Fruit fly (Drosophila melanogaster) whole organism, prepupa: ENCODE measurements around the gene UQCR-C1.

Experiments
- Blimp-1 ChIP-seq: fragments of 200-800 bp; sonication (Bioruptor generic); optimal IDR thresholded peaks from 3 replicates; lab custom pipeline; 2017; ENCODE audit warnings: missing biosample characterization, missing genetic modification characterization, mild to moderate bottlenecking, moderate library complexity, missing genetic modification reagents
- CG10631 ChIP-seq: fragments of 200-800 bp; sonication (Bioruptor generic); optimal IDR thresholded peaks from 2 replicates; lab custom pipeline; 2016; ENCODE audit warnings: missing biosample characterization, missing genetic modification characterization
- CG10669 ChIP-seq: fragments of 200-800 bp; sonication (Bioruptor generic); optimal IDR thresholded peaks from 3 replicates; lab custom pipeline; 2018; ENCODE audit warnings: missing biosample characterization, mild to moderate bottlenecking, missing genetic modification characterization, moderate library complexity
- CG11762 ChIP-seq: fragments of 200-800 bp; sonication (Bioruptor generic); optimal IDR thresholded peaks from 3 replicates; lab custom pipeline; 2016; ENCODE audit warnings: missing biosample characterization, missing genetic modification characterization; ENCODE audit not compliant: insufficient read depth
- CG15336 ChIP-seq: fragments of 200-800 bp; sonication (Bioruptor generic); IDR thresholded peaks from 2 replicates; pipeline ENCODE4 v1.3.6; 2022; ENCODE audit warnings: missing biosample characterization, missing genetic modification characterization
- CG1621 ChIP-seq: fragments of 200-800 bp; sonication (Bioruptor generic); optimal IDR thresholded peaks from 3 replicates; lab custom pipeline; 2018; ENCODE audit warnings: missing biosample characterization, mild to moderate bottlenecking, missing genetic modification characterization
- CG3032 ChIP-seq: fragments of 200-800 bp; optimal IDR thresholded peaks from 2 replicates; lab custom pipeline; 2019; ENCODE audit warnings: missing biosample characterization, mild to moderate bottlenecking, missing genetic modification characterization, moderate library complexity
- CG32006 ChIP-seq: fragments of 200-800 bp; sonication (Bioruptor generic); optimal IDR thresholded peaks from 3 replicates; lab custom pipeline; 2017; ENCODE audit warnings: missing biosample characterization, mild to moderate bottlenecking, missing genetic modification characterization
- CG34406 ChIP-seq: fragments of 200-800 bp; sonication (Bioruptor generic); optimal IDR thresholded peaks from 3 replicates; lab custom pipeline; 2016; ENCODE audit warnings: missing biosample characterization, missing genetic modification characterization
- CG3919 ChIP-seq: fragments of 200-800 bp; sonication (Bioruptor generic); optimal IDR thresholded peaks from 3 replicates; lab custom pipeline; 2016; ENCODE audit warnings: missing biosample characterization, missing genetic modification characterization
- CG4318 ChIP-seq: fragments of 200-800 bp; sonication (Bioruptor generic); optimal IDR thresholded peaks from 3 replicates; lab custom pipeline; 2017; ENCODE audit warnings: missing biosample characterization, mild to moderate bottlenecking, missing genetic modification characterization
- CG6163 ChIP-seq: fragments of 200-800 bp; sonication (Bioruptor generic); IDR thresholded peaks from 3 replicates; pipeline ENCODE4 v1.3.6; 2022; ENCODE audit warnings: missing biosample characterization, missing genetic modification characterization
- CG6276 ChIP-seq: fragments of 200-800 bp; sonication (Bioruptor generic); optimal IDR thresholded peaks from 2 replicates; lab custom pipeline; 2017; ENCODE audit warnings: missing biosample characterization, mild to moderate bottlenecking, missing genetic modification characterization
- CG6792 ChIP-seq: fragments of 200-800 bp; sonication (Bioruptor generic); optimal IDR thresholded peaks from 3 replicates; lab custom pipeline; 2016; ENCODE audit warnings: missing biosample characterization, missing genetic modification characterization
- CG6854 ChIP-seq: fragments of 200-800 bp; sonication (Bioruptor generic); optimal IDR thresholded peaks from 2 replicates; lab custom pipeline; 2017; ENCODE audit warnings: missing biosample characterization, mild to moderate bottlenecking, missing genetic modification characterization
- CG7368 ChIP-seq: fragments of 200-800 bp; sonication (Bioruptor generic); optimal IDR thresholded peaks from 3 replicates; lab custom pipeline; 2016; ENCODE audit warnings: missing biosample characterization, missing genetic modification characterization
- CG8119 ChIP-seq: fragments of 200-800 bp; sonication (Bioruptor generic); IDR thresholded peaks from 3 replicates; pipeline ENCODE4 v1.3.6; 2022; ENCODE audit warnings: missing biosample characterization, missing genetic modification characterization
- CG8319 ChIP-seq: fragments of 200-800 bp; sonication (Bioruptor generic); optimal IDR thresholded peaks from 3 replicates; lab custom pipeline; 2016; ENCODE audit warnings: missing biosample characterization, missing genetic modification characterization
- CG9139 ChIP-seq: fragments of 200-800 bp; sonication (Bioruptor generic); optimal IDR thresholded peaks from 3 replicates; lab custom pipeline; 2017; ENCODE audit warnings: missing biosample characterization, mild to moderate bottlenecking, missing genetic modification characterization
- Eip75B ChIP-seq: fragments of 200-800 bp; sonication (Bioruptor generic); optimal IDR thresholded peaks from 3 replicates; lab custom pipeline; 2016; ENCODE audit warnings: missing biosample characterization, missing genetic modification characterization
- Eip78C ChIP-seq: fragments of 200-800 bp; sonication (Bioruptor generic); peaks from one replicate; lab custom pipeline; 2016; ENCODE audit warnings: missing biosample characterization, missing genetic modification characterization
- Eip93F ChIP-seq: fragments of 200-800 bp; sonication (Bioruptor generic); optimal IDR thresholded peaks from 2 replicates; lab custom pipeline; 2016; ENCODE audit warnings: missing biosample characterization, mild to moderate bottlenecking, missing genetic modification characterization
- Ets21C ChIP-seq: fragments of 200-800 bp; sonication (Bioruptor generic); optimal IDR thresholded peaks from 3 replicates; lab custom pipeline; 2016; ENCODE audit warnings: missing biosample characterization, missing genetic modification characterization
- Ets96B ChIP-seq: fragments of 200-800 bp; optimal IDR thresholded peaks from 2 replicates; lab custom pipeline; 2019; ENCODE audit warnings: missing biosample characterization, mild to moderate bottlenecking, missing genetic modification characterization, moderate library complexity
- Gug ChIP-seq: fragments of 200-800 bp; sonication (Bioruptor generic); IDR thresholded peaks from 2 replicates; pipeline ENCODE4 v1.3.6; 2022; ENCODE audit warnings: missing biosample characterization, missing genetic modification characterization
- Hr38 ChIP-seq: sonication (Bioruptor generic); optimal IDR thresholded peaks from 2 replicates; lab custom pipeline; 2016; ENCODE audit warnings: missing biosample characterization, missing genetic modification characterization
- Hr39 ChIP-seq: fragments of 200-800 bp; sonication (Bioruptor generic); optimal IDR thresholded peaks from 2 replicates; lab custom pipeline; 2016; ENCODE audit warnings: missing biosample characterization, missing genetic modification characterization
- Hr4 ChIP-seq: fragments of 200-800 bp; sonication (Bioruptor generic); optimal IDR thresholded peaks from 3 replicates; lab custom pipeline; 2016; ENCODE audit warnings: missing biosample characterization, missing genetic modification characterization
- Smox ChIP-seq: fragments of 200-800 bp; sonication (Bioruptor generic); optimal IDR thresholded peaks from 3 replicates; lab custom pipeline; 2016; ENCODE audit warnings: missing biosample characterization, missing genetic modification characterization
- Sox102F ChIP-seq: fragments of 200-800 bp; sonication (Bioruptor generic); optimal IDR thresholded peaks from 2 replicates; lab custom pipeline; 2016; ENCODE audit warnings: missing biosample characterization, mild to moderate bottlenecking, missing genetic modification characterization
- Sox14 ChIP-seq: fragments of 200-800 bp; sonication (Bioruptor generic); optimal IDR thresholded peaks from 3 replicates; lab custom pipeline; 2016; ENCODE audit warnings: missing biosample characterization, missing genetic modification characterization
- Sox15 ChIP-seq: fragments of 200-800 bp; sonication (Bioruptor generic); optimal IDR thresholded peaks from 3 replicates; lab custom pipeline; 2016; ENCODE audit warnings: missing biosample characterization, missing genetic modification characterization
- achi ChIP-seq: fragments of 200-800 bp; sonication (Bioruptor generic); optimal IDR thresholded peaks from 3 replicates; lab custom pipeline; 2016; ENCODE audit warnings: missing biosample characterization, missing genetic modification characterization
- acj6 ChIP-seq: fragments of 200-800 bp; sonication (Bioruptor generic); optimal IDR thresholded peaks from 3 replicates; lab custom pipeline; 2016; ENCODE audit warnings: missing biosample characterization, missing genetic modification characterization
- cyc ChIP-seq: fragments of 200-800 bp; sonication (Bioruptor generic); optimal IDR thresholded peaks from 3 replicates; lab custom pipeline; 2016; ENCODE audit warnings: missing biosample characterization, missing genetic modification characterization
- dac ChIP-seq: fragments of 200-800 bp; sonication (Bioruptor generic); optimal IDR thresholded peaks from 2 replicates; lab custom pipeline; 2017; ENCODE audit warnings: missing biosample characterization, mild to moderate bottlenecking, missing genetic modification characterization
- eg ChIP-seq: fragments of 200-800 bp; sonication (Bioruptor generic); IDR thresholded peaks from 3 replicates; pipeline ENCODE4 v1.3.6; 2022; ENCODE audit warnings: missing biosample characterization, missing genetic modification characterization
- fd59A ChIP-seq: fragments of 200-800 bp; sonication (Bioruptor generic); optimal IDR thresholded peaks from 2 replicates; lab custom pipeline; 2017; ENCODE audit warnings: missing biosample characterization, mild to moderate bottlenecking, missing genetic modification characterization, missing genetic modification reagents
- fd85E ChIP-seq: fragments of 200-800 bp; sonication (Bioruptor generic); optimal IDR thresholded peaks from 3 replicates; lab custom pipeline; 2016; ENCODE audit warnings: missing biosample characterization, missing genetic modification characterization
- fkh ChIP-seq: fragments of 200-800 bp; sonication (Bioruptor generic); optimal IDR thresholded peaks from 3 replicates; lab custom pipeline; 2017; ENCODE audit warnings: missing biosample characterization, mild to moderate bottlenecking, missing genetic modification characterization, moderate library complexity
- net ChIP-seq: fragments of 200-800 bp; sonication (Bioruptor generic); optimal IDR thresholded peaks from 3 replicates; lab custom pipeline; 2016; ENCODE audit warnings: missing biosample characterization, missing genetic modification characterization
- pdm3 ChIP-seq: fragments of 200-800 bp; sonication (Bioruptor generic); optimal IDR thresholded peaks from 3 replicates; lab custom pipeline; 2016; ENCODE audit warnings: missing biosample characterization, missing genetic modification characterization
- salr ChIP-seq, 2 experiments: fragments of 200-800 bp; sonication (Bioruptor generic); optimal IDR thresholded peaks; 3 replicates each; lab custom pipeline; 2016 to 2018; ENCODE audit warnings: missing biosample characterization in 2 of 2, missing genetic modification characterization in 2 of 2, mild to moderate bottlenecking in 1 of 2
- ss ChIP-seq, 2 experiments: fragments of 200-800 bp; sonication (Bioruptor generic); optimal IDR thresholded peaks; 2 replicates in 1 of 2; 3 replicates in 1 of 2; lab custom pipeline; 2017 to 2018; ENCODE audit warnings: mild to moderate bottlenecking in 2 of 2, missing biosample characterization in 2 of 2, missing genetic modification characterization in 2 of 2, moderate library complexity in 1 of 2
- vri ChIP-seq: fragments of 200-800 bp; sonication (Bioruptor generic); optimal IDR thresholded peaks from 3 replicates; lab custom pipeline; 2016; ENCODE audit warnings: missing biosample characterization, mild to moderate bottlenecking, missing genetic modification characterization

The UQCR-C1 gene

DNA sequence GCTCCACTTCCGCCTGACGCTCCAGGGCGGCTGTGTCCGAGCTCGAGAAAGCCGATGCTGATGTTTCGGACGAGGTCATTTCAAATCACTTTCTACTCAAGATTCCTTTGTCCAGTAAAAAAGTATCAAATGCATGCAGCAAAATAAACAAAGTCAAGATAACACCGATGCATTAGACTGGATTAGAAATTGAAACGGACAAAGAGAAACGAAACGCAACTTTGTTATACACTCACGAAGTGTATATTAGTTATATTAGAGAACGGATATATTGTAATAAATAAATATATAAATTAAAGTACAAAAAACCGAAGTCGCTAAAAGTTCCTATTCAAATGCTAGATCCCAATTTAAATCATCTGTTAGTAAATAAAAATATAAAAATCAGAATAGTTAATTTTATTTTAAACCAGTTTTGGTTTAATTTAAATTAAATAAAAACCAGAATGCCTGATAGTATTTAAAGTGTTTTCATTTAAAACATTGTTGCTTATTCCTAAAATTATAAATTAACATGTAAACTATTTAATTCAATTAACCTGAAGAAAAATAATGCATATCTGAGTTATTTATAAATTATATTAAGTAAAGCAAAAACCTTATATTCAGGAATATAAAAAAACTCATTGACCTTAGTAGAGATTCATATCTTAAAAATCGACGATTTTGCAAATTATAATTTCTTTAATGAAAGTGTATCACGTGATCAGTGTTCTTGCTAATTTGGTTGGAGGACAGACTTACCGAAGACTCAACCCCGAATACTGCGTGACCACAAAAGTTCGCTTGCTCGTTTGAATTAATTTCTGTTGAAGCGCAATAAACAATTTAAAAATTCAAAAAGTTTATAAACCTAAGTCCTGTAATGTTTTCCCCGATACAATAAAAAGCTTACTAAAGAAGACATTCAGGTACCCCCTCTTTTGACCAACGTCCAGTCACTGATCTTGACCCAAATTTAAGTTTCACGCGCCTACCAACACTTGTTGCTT, 4.1 kb downstream of the UQCR-C1 start, which contains the start of gene Dph2 (continued):
- TF ChIP-seq CG3032 (tag; lab: Kevin White, UChicago): peak; percentile 49
- TF ChIP-seq Smox (GFP tag; lab: Kevin White, UChicago): no peak
- no peak for TF ChIP-seq fd85E (GFP tag; lab: Kevin White, UChicago)
- peak; percentile 86 for TF ChIP-seq Eip75B (GFP tag; lab: Kevin White, UChicago)
- TF ChIP-seq Gug (GFP tag; lab: Robert Waterston, UW): peak; percentile 66; the same call in 1 of the 2 replicates
- TF ChIP-seq net (GFP tag; lab: Kevin White, UChicago): no peak
- peak; percentile 35 for TF ChIP-seq Ets96B

DNA sequence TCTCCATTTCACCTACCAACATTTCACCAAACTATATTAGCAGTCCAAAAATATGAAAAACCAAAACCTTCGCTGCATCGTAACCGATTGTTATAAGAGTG, 4.6 kb downstream of the UQCR-C1 start, which contains the start of gene CG14860:
Gene CG14860, plus strand, starts transcription at position 2 of the 101 bp plus-strand sequence.
- TF ChIP-seq CG10631 (GFP tag; lab: Kevin White, UChicago) (no peak), Hr38 (GFP tag; lab: Kevin White, UChicago) (no peak), CG10669 (no peak), fd59A (GFP tag; lab: Kevin White, UChicago) (no peak), Hr4 (GFP tag; lab: Kevin White, UChicago) (no peak), Eip75B (GFP tag; lab: Kevin White, UChicago) (no peak), vri (no peak)

DNA sequence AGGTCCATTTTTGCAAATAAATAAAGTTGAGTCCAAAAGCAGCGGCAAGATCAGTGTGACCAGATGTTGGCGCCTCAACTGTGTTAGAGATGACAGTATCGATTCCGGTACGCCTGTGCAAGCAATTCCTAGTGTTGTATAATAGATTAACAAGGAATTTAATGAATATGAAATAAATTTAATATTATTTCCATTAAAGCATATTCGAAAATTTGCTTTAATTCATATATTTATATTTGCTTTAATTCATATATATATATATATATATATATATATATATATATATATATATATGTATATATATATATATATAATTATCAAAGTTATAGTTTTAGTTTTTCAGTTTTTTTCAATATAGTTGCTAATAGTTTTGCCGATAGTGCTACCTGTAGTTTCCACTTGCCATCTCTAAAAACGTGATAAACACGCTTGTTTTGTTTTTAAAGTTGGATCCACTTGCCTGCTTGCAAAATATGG, 8.3 kb downstream of the UQCR-C1 start, which contains the start of the genes Nup93-2 and CG3817:
Gene Nup93-2, minus strand, starts transcription at position 93 of the 477 bp plus-strand sequence.
Gene CG3817, plus strand, starts transcription at position 460 of the 477 bp plus-strand sequence.
- TF ChIP-seq CG10669 (no peak), Hr39 (GFP tag; lab: Kevin White, UChicago) (peak; percentile 52), CG6276 (GFP tag; lab: Kevin White, UChicago) (no peak), ss (GFP tag; optimal IDR thresholded peaks at IDR 0.05; lab: Kevin White, UChicago) (no peak), CG34406 (GFP tag; lab: Kevin White, UChicago) (peak; percentile 61), fkh (GFP tag; lab: Kevin White, UChicago) (no peak), CG8319 (peak; percentile 48), Hr4 (GFP tag; lab: Kevin White, UChicago) (no peak), CG8119 (no peak), CG32006 (peak; percentile 59), CG3919 (peak; percentile 49), CG11762 (no peak), Hr38 (GFP tag; lab: Kevin White, UChicago) (no peak), Eip93F (GFP tag; lab: Kevin White, UChicago) (no peak), eg (GFP tag; lab: Robert Waterston, UW) (peak; percentile 67; the same call in 1 of the 3 replicates), cyc (GFP tag; lab: Kevin White, UChicago) (peak; percentile 40), CG6163 (GFP tag; lab: Robert Waterston, UW) (peak; percentile 68; the same call in 2 of the 3 replicates), CG1621 (tag; lab: Kevin White, UChicago) (peak; percentile 24), CG6854 (GFP tag; lab: Kevin White, UChicago) (no peak), Ets21C (GFP tag; lab: Kevin White, UChicago) (peak; percentile 29), fd59A (GFP tag; lab: Kevin White, UChicago) (no peak), acj6 (GFP tag; lab: Kevin White, UChicago) (peak; percentile 40), Sox102F (no peak), Blimp-1 (GFP tag; lab: Kevin White, UChicago) (no peak), Smox (GFP tag; lab: Kevin White, UChicago) (no peak), Gug (GFP tag; lab: Robert Waterston, UW) (no peak), CG9139 (GFP tag; lab: Kevin White, UChicago) (no peak), Sox15 (GFP tag; lab: Kevin White, UChicago) (peak; percentile 48), salr (GFP tag; optimal IDR thresholded peaks at IDR 0.05; lab: Kevin White, UChicago) (no peak), Sox14 (GFP tag; lab: Kevin White, UChicago) (peak; percentile 23), Eip78C (peak; percentile 92), dac (GFP tag; lab: Kevin White, UChicago) (no peak), CG4318 (no peak), achi (no peak), CG15336 (peak; percentile 26; the same call in 1 of the 2 replicates), pdm3 (no peak), CG6792 (GFP tag; lab: Kevin White, UChicago) (peak; percentile 65), CG7368 (GFP tag; lab: Kevin White, UChicago) (peak; percentile 18)
